Worm (Caenorhabditis elegans) whole organism, midembryonic: ENCODE results near the gene ckb-4.

Source experiments
- tab-1 ChIP-seq: fragments of 200-800 bp; sonication (Bioruptor generic); IDR thresholded peaks from 2 replicates; pipeline ENCODE4 v1.3.6; 2022; ENCODE audit warnings: missing genetic modification characterization, missing compliant biosample characterization
- ztf-23 ChIP-seq: fragments of 200-800 bp; sonication (Bioruptor generic); IDR thresholded peaks from 2 replicates; pipeline ENCODE4 v1.3.6; 2022; ENCODE audit warnings: missing genetic modification reagents, missing genetic modification characterization, missing compliant biosample characterization

DNA sequence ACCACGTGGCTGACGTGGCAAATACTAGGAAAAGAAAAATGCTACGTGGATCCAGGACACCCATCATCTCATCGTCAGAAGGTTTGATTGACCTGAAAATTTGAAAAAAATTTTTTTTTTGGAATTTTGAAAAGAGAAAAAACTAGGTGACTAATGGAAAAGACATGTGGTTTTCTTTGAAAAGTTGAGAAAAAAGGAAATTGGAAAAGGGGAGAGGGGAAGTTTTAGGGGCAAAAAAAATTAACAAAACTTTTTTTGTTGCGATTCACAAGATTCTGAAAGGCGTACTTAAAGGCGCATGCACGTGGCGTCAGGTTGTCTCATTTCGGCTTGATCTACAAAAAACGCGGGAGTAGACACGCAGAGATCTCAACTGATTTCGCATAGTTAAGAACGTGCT, 36.4 kb downstream of the ckb-4 start, which contains the start of gene Y40B10A.9:
- TF ChIP-seq ztf-23 (GFP tag; lab: Robert Waterston, UW) (no peak), tab-1 (GFP tag; lab: Robert Waterston, UW) (no peak)
